Worm (Caenorhabditis elegans) whole organism, L3 larva: ENCODE data around the gene Y47D3A.13.

Source experiments
- aly-2 ChIP-seq: fragments of 150-350 bp; optimal IDR thresholded peaks from 2 replicates; lab custom pipeline; 2014; ENCODE audit warnings: missing biosample characterization, missing genetic modification characterization
- ama-1 ChIP-seq: fragments of 150-350 bp; optimal IDR thresholded peaks from 2 replicates; lab custom pipeline; 2018
- ceh-28 ChIP-seq: fragments of 150-350 bp; optimal IDR thresholded peaks from 2 replicates; lab custom pipeline; 2014; ENCODE audit warnings: missing biosample characterization, missing genetic modification reagents, missing genetic modification characterization
- ceh-82 ChIP-seq: fragments of 150-350 bp; optimal IDR thresholded peaks from 2 replicates; lab custom pipeline; 2014; ENCODE audit warnings: missing biosample characterization, missing genetic modification characterization
- ceh-9 ChIP-seq: sonication (generic microtip); optimal IDR thresholded peaks from 2 replicates; lab custom pipeline; 2018; ENCODE audit warnings: missing biosample characterization, missing genetic modification characterization
- daf-12 ChIP-seq: fragments of 150-350 bp; optimal IDR thresholded peaks from 2 replicates; lab custom pipeline; 2014; ENCODE audit warnings: missing biosample characterization, missing genetic modification reagents, missing genetic modification characterization
- egl-5 ChIP-seq: fragments of 150-350 bp; optimal IDR thresholded peaks from 2 replicates; lab custom pipeline; 2017; ENCODE audit warnings: missing biosample characterization, missing genetic modification reagents, missing genetic modification characterization, inconsistent platforms
- elt-1 ChIP-seq: fragments of 150-350 bp; optimal IDR thresholded peaks from 2 replicates; lab custom pipeline; 2014; ENCODE audit warnings: missing biosample characterization, missing genetic modification characterization
- elt-2 ChIP-seq: sonication (generic microtip); optimal IDR thresholded peaks from 2 replicates; lab custom pipeline; 2016; ENCODE audit warnings: missing genetic modification reagents, mild to moderate bottlenecking, missing genetic modification characterization, missing compliant biosample characterization
- elt-3 ChIP-seq, 3 experiments: fragments of 150-350 bp in 1 of 3; sonication (generic microtip) in 2 of 3; optimal IDR thresholded peaks; 2 replicates in 2 of 3; 4 replicates in 1 of 3; lab custom pipeline; 2014 to 2017; ENCODE audit warnings: missing biosample characterization in 3 of 3, missing genetic modification characterization in 3 of 3
- eor-1 ChIP-seq, 2 experiments: fragments of 150-350 bp; optimal IDR thresholded peaks; 2 replicates each; lab custom pipeline; 2014 to 2018; ENCODE audit warnings: missing biosample characterization in 2 of 2, missing genetic modification characterization in 2 of 2
- fkh-10 ChIP-seq: sonication (generic microtip); optimal IDR thresholded peaks from 2 replicates; lab custom pipeline; 2017; ENCODE audit warnings: missing biosample characterization, missing genetic modification reagents, missing genetic modification characterization
- fkh-2 ChIP-seq: fragments of 150-350 bp; optimal IDR thresholded peaks from 2 replicates; lab custom pipeline; 2014; ENCODE audit warnings: missing biosample characterization, missing genetic modification reagents, missing genetic modification characterization
- fos-1 ChIP-seq: fragments of 150-350 bp; optimal IDR thresholded peaks from 2 replicates; lab custom pipeline; 2014; ENCODE audit warnings: missing biosample characterization, missing genetic modification characterization
- hmg-11 ChIP-seq: sonication (generic microtip); optimal IDR thresholded peaks from 2 replicates; lab custom pipeline; 2016; ENCODE audit warnings: missing genetic modification characterization, missing compliant biosample characterization
- jun-1 ChIP-seq: fragments of 150-350 bp; optimal IDR thresholded peaks from 2 replicates; lab custom pipeline; 2014; ENCODE audit warnings: missing biosample characterization, missing genetic modification reagents, missing genetic modification characterization
- lin-15B ChIP-seq: fragments of 150-350 bp; optimal IDR thresholded peaks from 2 replicates; lab custom pipeline; 2014; ENCODE audit warnings: missing biosample characterization, missing genetic modification characterization
- lin-39 ChIP-seq: fragments of 150-350 bp; optimal IDR thresholded peaks from 2 replicates; lab custom pipeline; 2018; ENCODE audit warnings: missing biosample characterization, missing genetic modification reagents, missing genetic modification characterization
- lsy-12 ChIP-seq: sonication (generic microtip); optimal IDR thresholded peaks from 2 replicates; lab custom pipeline; 2016; ENCODE audit warnings: mild to moderate bottlenecking, missing genetic modification characterization, missing compliant biosample characterization
- mdl-1 ChIP-seq: fragments of 150-350 bp; optimal IDR thresholded peaks from 2 replicates; lab custom pipeline; 2014; ENCODE audit warnings: missing biosample characterization, missing genetic modification characterization
- mml-1 ChIP-seq: fragments of 150-350 bp; sonication (generic microtip); optimal IDR thresholded peaks from 3 replicates; lab custom pipeline; 2014; ENCODE audit warnings: missing biosample characterization, missing genetic modification characterization
- nfya-1 ChIP-seq: sonication (generic microtip); optimal IDR thresholded peaks from 2 replicates; lab custom pipeline; 2017; ENCODE audit warnings: missing genetic modification characterization, mild to moderate bottlenecking, missing compliant biosample characterization, antibody characterized with exemption, moderate library complexity; ENCODE audit not compliant: insufficient read depth
- nhr-11 ChIP-seq: fragments of 150-350 bp; optimal IDR thresholded peaks from 2 replicates; lab custom pipeline; 2014; ENCODE audit warnings: missing biosample characterization, missing genetic modification characterization
- nhr-12 ChIP-seq: fragments of 150-350 bp; optimal IDR thresholded peaks from 2 replicates; lab custom pipeline; 2014; ENCODE audit warnings: missing biosample characterization, missing genetic modification characterization
- nhr-23 ChIP-seq: fragments of 150-350 bp; optimal IDR thresholded peaks from 2 replicates; lab custom pipeline; 2014; ENCODE audit warnings: missing biosample characterization, missing genetic modification reagents, missing genetic modification characterization
- nhr-237 ChIP-seq: fragments of 150-350 bp; optimal IDR thresholded peaks from 2 replicates; lab custom pipeline; 2014; ENCODE audit warnings: missing biosample characterization, missing genetic modification characterization
- nhr-25 ChIP-seq: sonication (generic microtip); optimal IDR thresholded peaks from 2 replicates; lab custom pipeline; 2017; ENCODE audit warnings: missing biosample characterization, missing genetic modification characterization
- nhr-43 ChIP-seq: sonication (generic microtip); optimal IDR thresholded peaks from 2 replicates; lab custom pipeline; 2016; ENCODE audit warnings: mild to moderate bottlenecking, missing genetic modification characterization, missing compliant biosample characterization; ENCODE audit not compliant: poor library complexity, severe bottlenecking
- nhr-67 ChIP-seq: fragments of 150-350 bp; optimal IDR thresholded peaks from 2 replicates; lab custom pipeline; 2014; ENCODE audit warnings: missing biosample characterization, missing genetic modification characterization
- nhr-76 ChIP-seq: fragments of 150-350 bp; sonication (generic microtip); optimal IDR thresholded peaks from 5 replicates; lab custom pipeline; 2014; ENCODE audit warnings: missing biosample characterization, missing genetic modification characterization
- nhr-77 ChIP-seq: fragments of 150-350 bp; optimal IDR thresholded peaks from 2 replicates; lab custom pipeline; 2014; ENCODE audit warnings: missing biosample characterization, missing genetic modification characterization
- pha-4 ChIP-seq: fragments of 150-350 bp; optimal IDR thresholded peaks from 2 replicates; lab custom pipeline; 2014; ENCODE audit warnings: missing biosample characterization, missing genetic modification reagents, missing genetic modification characterization
- pqm-1 ChIP-seq: fragments of 150-350 bp; optimal IDR thresholded peaks from 2 replicates; lab custom pipeline; 2017; ENCODE audit warnings: missing biosample characterization, missing genetic modification characterization, inconsistent platforms
- sea-2 ChIP-seq: fragments of 150-350 bp; sonication (generic microtip); optimal IDR thresholded peaks from 4 replicates; lab custom pipeline; 2014; ENCODE audit warnings: missing biosample characterization, missing genetic modification reagents, missing genetic modification characterization
- skn-1 ChIP-seq: fragments of 150-350 bp; optimal IDR thresholded peaks from 2 replicates; lab custom pipeline; 2014; ENCODE audit warnings: missing biosample characterization, missing genetic modification characterization
- snpc-4 ChIP-seq: fragments of 150-350 bp; optimal IDR thresholded peaks from 2 replicates; lab custom pipeline; 2014; ENCODE audit warnings: missing biosample characterization, missing genetic modification characterization
- unc-62 ChIP-seq: fragments of 150-350 bp; sonication (generic microtip); optimal IDR thresholded peaks from 4 replicates; lab custom pipeline; 2014; ENCODE audit warnings: missing biosample characterization, missing genetic modification reagents, missing genetic modification characterization
- zag-1 ChIP-seq: fragments of 150-350 bp; optimal IDR thresholded peaks from 2 replicates; lab custom pipeline; 2014; ENCODE audit warnings: missing biosample characterization, missing genetic modification characterization
- ztf-11 ChIP-seq: fragments of 150-350 bp; optimal IDR thresholded peaks from 2 replicates; lab custom pipeline; 2014; ENCODE audit warnings: missing biosample characterization, missing genetic modification characterization
- ztf-4 ChIP-seq: fragments of 150-350 bp; optimal IDR thresholded peaks from 2 replicates; lab custom pipeline; 2014; ENCODE audit warnings: missing biosample characterization, missing genetic modification characterization

The Y47D3A.13 gene

ce11 chrIII:11200879-11201518 lies 22.9 kb downstream of the Y47D3A.13 start:
- TF ChIP-seq sea-2 (no peak), nhr-25 (tag; lab: Kevin White, UChicago) (no peak), nhr-43 (tag; lab: Kevin White, UChicago) (no peak), lsy-12 (tag; lab: Kevin White, UChicago) (no peak), nhr-76 (tag; lab: Kevin White, UChicago) (no peak), unc-62 (GFP tag; lab: Kevin White, UChicago) (no peak), ceh-82 (no peak), daf-12 (no peak), fos-1 (tag; lab: Kevin White, UChicago) (no peak), lin-39 (tag; lab: Kevin White, UChicago) (peak; percentile 54), egl-5 (tag; lab: Kevin White, UChicago) (peak; percentile 75), fkh-10 (no peak), nfya-1 (peak; percentile 61), hmg-11 (peak; percentile 59), nhr-11 (tag; lab: Kevin White, UChicago) (no peak), nhr-237 (no peak), nhr-12 (tag; lab: Kevin White, UChicago) (no peak), pha-4 (tag; lab: Kevin White, UChicago) (no peak), ceh-28 (no peak), ama-1 (lab: Kevin White, UChicago) (no peak), snpc-4 (no peak)

DNA sequence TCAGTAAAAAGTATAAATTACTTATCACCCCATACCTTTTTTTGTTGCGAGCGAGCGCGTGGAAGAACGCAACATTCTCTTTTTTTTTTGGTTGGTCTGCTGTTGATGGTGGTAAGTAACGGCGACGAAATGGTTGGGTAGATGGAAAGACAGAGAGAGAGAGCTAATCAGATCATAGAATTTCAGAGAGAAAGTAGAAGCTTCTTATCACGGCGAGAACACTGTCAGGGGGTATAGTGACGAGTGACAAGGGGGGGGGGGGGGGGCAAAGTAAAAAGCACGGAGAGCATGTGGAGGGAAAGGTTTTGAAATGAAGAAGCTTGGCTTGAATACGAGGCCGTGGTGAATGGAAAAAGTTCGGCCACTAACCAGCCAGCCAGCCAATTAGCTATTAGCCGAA lies 26.6 kb downstream of the Y47D3A.13 start:
- no peak for TF ChIP-seq unc-62 (GFP tag; lab: Kevin White, UChicago)
- no peak for TF ChIP-seq ama-1 (lab: Kevin White, UChicago)
- no peak for TF ChIP-seq ztf-4 (tag; lab: Kevin White, UChicago)
- TF ChIP-seq lin-15B: no peak
- TF ChIP-seq fkh-2 (tag; lab: Kevin White, UChicago): no peak
- TF ChIP-seq elt-1 (tag; lab: Kevin White, UChicago): no peak
- peak; percentile 4 for TF ChIP-seq pha-4 (tag; lab: Kevin White, UChicago)
- no peak for TF ChIP-seq ceh-9 (tag; lab: Kevin White, UChicago)
- TF ChIP-seq nhr-67 (tag; lab: Kevin White, UChicago): no peak
- TF ChIP-seq nhr-12 (tag; lab: Kevin White, UChicago): no peak
- no peak for TF ChIP-seq lin-39 (tag; lab: Kevin White, UChicago)
- TF ChIP-seq zag-1 (tag; lab: Kevin White, UChicago): no peak
- no peak for TF ChIP-seq mml-1
- peak; percentile 76 for TF ChIP-seq pqm-1 (tag; lab: Kevin White, UChicago)
- TF ChIP-seq lsy-12 (tag; lab: Kevin White, UChicago): no peak
- no peak for TF ChIP-seq snpc-4
- TF ChIP-seq jun-1 (tag; lab: Kevin White, UChicago): no peak
- TF ChIP-seq elt-2 (tag; lab: Kevin White, UChicago): peak; percentile 89
- no peak for TF ChIP-seq nhr-237
- TF ChIP-seq elt-3 (tag; optimal IDR thresholded peaks at IDR 0.05; lab: Kevin White, UChicago): no peak
- TF ChIP-seq skn-1 (tag; lab: Kevin White, UChicago): no peak
- peak; percentile 0 for TF ChIP-seq nfya-1
- no peak for TF ChIP-seq aly-2 (tag; lab: Kevin White, UChicago)

DNA sequence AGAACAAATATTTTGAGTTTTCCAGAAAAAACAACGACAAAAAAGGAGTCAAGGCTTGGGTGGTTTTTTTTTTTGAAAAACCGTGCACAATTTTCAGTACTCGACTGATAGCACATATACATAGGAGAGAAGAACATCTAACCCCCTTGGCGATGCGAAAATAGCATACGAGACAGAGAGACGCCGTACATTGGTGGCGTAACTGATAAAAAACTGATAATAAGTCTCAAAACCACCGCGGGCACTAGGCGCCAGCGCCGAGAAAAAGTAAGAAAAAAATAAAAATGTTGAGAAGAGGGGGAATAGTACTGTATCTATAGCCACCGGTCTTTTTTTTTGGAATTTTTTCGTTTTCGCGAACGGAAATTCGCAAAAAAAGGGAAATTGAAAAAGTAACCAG lies 28.4 kb downstream of the Y47D3A.13 start:
- TF ChIP-seq nhr-77 (tag; lab: Kevin White, UChicago) (no peak), fkh-2 (tag; lab: Kevin White, UChicago) (no peak), eor-1 (tag; optimal IDR thresholded peaks at IDR 0.05; lab: Kevin White, UChicago) (no peak), aly-2 (tag; lab: Kevin White, UChicago) (no peak), hmg-11 (no peak), elt-2 (tag; lab: Kevin White, UChicago) (peak; percentile 89), fos-1 (tag; lab: Kevin White, UChicago) (no peak), pha-4 (tag; lab: Kevin White, UChicago) (peak; percentile 12), unc-62 (GFP tag; lab: Kevin White, UChicago) (no peak), zag-1 (tag; lab: Kevin White, UChicago) (no peak), nhr-237 (no peak), mdl-1 (tag; lab: Kevin White, UChicago) (no peak), nhr-23 (tag; lab: Kevin White, UChicago) (no peak), ztf-4 (tag; lab: Kevin White, UChicago) (no peak), daf-12 (no peak), nfya-1 (no peak), ceh-9 (tag; lab: Kevin White, UChicago) (no peak), mml-1 (no peak), ztf-11 (tag; lab: Kevin White, UChicago) (no peak), pqm-1 (tag; lab: Kevin White, UChicago) (peak; percentile 54), fkh-10 (no peak), ama-1 (lab: Kevin White, UChicago) (no peak)
